Worm (Caenorhabditis elegans) whole organism, young adult: ENCODE data around the gene T27F7.12.

ENCODE experiments used
- C17E4.6 ChIP-seq: fragments of 200-800 bp; sonication (Bioruptor generic); IDR thresholded peaks from 2 replicates; pipeline ENCODE4 v1.3.6; 2022; ENCODE audit warnings: missing genetic modification reagents, missing genetic modification characterization, missing compliant biosample characterization
- F23B12.7 ChIP-seq: sonication (generic microtip); optimal IDR thresholded peaks from 2 replicates; lab custom pipeline; 2017; ENCODE audit warnings: missing genetic modification characterization, mild to moderate bottlenecking, missing compliant biosample characterization, antibody characterized with exemption, moderate library complexity; ENCODE audit not compliant: insufficient read depth
- F52B5.7 ChIP-seq: sonication (generic microtip); optimal IDR thresholded peaks from 2 replicates; lab custom pipeline; 2016; ENCODE audit warnings: mild to moderate bottlenecking, missing genetic modification characterization, missing compliant biosample characterization
- F55B11.4 ChIP-seq: sonication (generic microtip); optimal IDR thresholded peaks from 2 replicates; lab custom pipeline; 2016; ENCODE audit warnings: missing compliant biosample characterization, missing genetic modification characterization, borderline replicate concordance; ENCODE audit not compliant: insufficient read depth
- T07F8.4 ChIP-seq: sonication (generic microtip); optimal IDR thresholded peaks from 2 replicates; lab custom pipeline; 2016; ENCODE audit warnings: mild to moderate bottlenecking, missing genetic modification characterization, moderate library complexity, missing compliant biosample characterization
- Y53F4B.3 ChIP-seq: fragments of 200-800 bp; sonication (Bioruptor generic); IDR thresholded peaks from 2 replicates; pipeline ENCODE4 v1.3.6; 2022; ENCODE audit warnings: missing genetic modification reagents, missing genetic modification characterization, missing compliant biosample characterization
- Y79H2A.3 ChIP-seq: fragments of 200-800 bp; sonication (Bioruptor generic); conservative IDR thresholded peaks from 2 replicates; pipeline ENCODE4 v1.3.6; 2022; ENCODE audit warnings: missing genetic modification reagents, missing genetic modification characterization, missing compliant biosample characterization
- ama-1 ChIP-seq, 3 experiments: fragments of 150-350 bp in 1 of 3; sonication (generic microtip) in 2 of 3; optimal IDR thresholded peaks; 2 replicates each; lab custom pipeline; 2014 to 2018; ENCODE audit warnings: missing biosample characterization in 2 of 3, missing genetic modification characterization in 2 of 3, missing genetic modification reagents in 2 of 3
- aptf-2 ChIP-seq: fragments of 200-800 bp; sonication (Bioruptor generic); conservative IDR thresholded peaks from 2 replicates; pipeline ENCODE4 v1.3.6; 2022; ENCODE audit warnings: missing genetic modification reagents, missing genetic modification characterization, missing compliant biosample characterization
- aptf-3 ChIP-seq: fragments of 200-800 bp; sonication (Bioruptor generic); IDR thresholded peaks from 2 replicates; pipeline ENCODE4 v1.3.6; 2022; ENCODE audit warnings: missing genetic modification characterization, missing compliant biosample characterization
- athp-1 ChIP-seq: sonication (generic microtip); optimal IDR thresholded peaks from 2 replicates; lab custom pipeline; 2017; ENCODE audit warnings: mild to moderate bottlenecking, missing genetic modification characterization, missing compliant biosample characterization
- attf-6 ChIP-seq: fragments of 200-800 bp; sonication (Bioruptor generic); IDR thresholded peaks from 2 replicates; pipeline ENCODE4 v1.3.6; 2022; ENCODE audit warnings: missing genetic modification reagents, missing genetic modification characterization, missing compliant biosample characterization
- bed-1 ChIP-seq: fragments of 200-800 bp; sonication (Bioruptor generic); IDR thresholded peaks from 2 replicates; pipeline ENCODE4 v1.3.6; 2022; ENCODE audit warnings: missing genetic modification reagents, missing genetic modification characterization, missing compliant biosample characterization
- bed-2 ChIP-seq: fragments of 200-800 bp; sonication (Bioruptor generic); IDR thresholded peaks from 2 replicates; pipeline ENCODE4 v1.3.6; 2022; ENCODE audit warnings: missing genetic modification reagents, missing genetic modification characterization, missing compliant biosample characterization
- cebp-1 ChIP-seq, 2 experiments: fragments of 200-800 bp in 1 of 2; sonication (Bioruptor generic) in 1 of 2; sonication (generic microtip) in 1 of 2; IDR thresholded peaks in 1 of 2; optimal IDR thresholded peaks in 1 of 2; 2 replicates each; pipeline versions ENCODE4 v1.3.6 to Lab custom; 2017 to 2022; ENCODE audit warnings: missing compliant biosample characterization in 2 of 2, missing genetic modification characterization in 2 of 2, mild to moderate bottlenecking in 1 of 2, missing genetic modification reagents in 1 of 2, moderate library complexity in 1 of 2
- cebp-2 ChIP-seq: fragments of 200-800 bp; sonication (Bioruptor generic); IDR thresholded peaks from 2 replicates; pipeline ENCODE4 v1.3.6; 2022; ENCODE audit warnings: missing genetic modification characterization, missing compliant biosample characterization
- ceh-40 ChIP-seq: fragments of 200-800 bp; sonication (Bioruptor generic); IDR thresholded peaks from 2 replicates; pipeline ENCODE4 v1.3.6; 2022; ENCODE audit warnings: missing genetic modification characterization, missing compliant biosample characterization
- egl-44 ChIP-seq: fragments of 200-800 bp; sonication (Bioruptor generic); IDR thresholded peaks from 2 replicates; pipeline ENCODE4 v1.3.6; 2022; ENCODE audit warnings: missing genetic modification reagents, missing genetic modification characterization, missing compliant biosample characterization
- fkh-3 ChIP-seq: sonication (generic microtip); optimal IDR thresholded peaks from 2 replicates; lab custom pipeline; 2016; ENCODE audit warnings: mild to moderate bottlenecking, missing genetic modification characterization, missing compliant biosample characterization
- lin-35 ChIP-seq, 3 experiments: fragments of 150-350 bp in 2 of 3; sonication (generic microtip) in 1 of 3; optimal IDR thresholded peaks; 2 replicates each; lab custom pipeline; 2014 to 2018; ENCODE audit warnings: missing biosample characterization in 3 of 3, missing genetic modification characterization in 3 of 3, missing genetic modification reagents in 3 of 3
- lin-40 ChIP-seq: sonication (generic microtip); optimal IDR thresholded peaks from 2 replicates; lab custom pipeline; 2016; ENCODE audit warnings: missing genetic modification characterization, mild to moderate bottlenecking, missing compliant biosample characterization, missing genotype, missing genetic modification reagents
- lsl-1 ChIP-seq: fragments of 200-800 bp; sonication (Bioruptor generic); optimal IDR thresholded peaks from 2 replicates; lab custom pipeline; 2018; ENCODE audit warnings: mild to moderate bottlenecking, missing genetic modification characterization, moderate library complexity, missing compliant biosample characterization
- lsy-27 ChIP-seq: sonication (generic microtip); optimal IDR thresholded peaks from 2 replicates; lab custom pipeline; 2017; ENCODE audit warnings: missing genetic modification characterization, mild to moderate bottlenecking, missing compliant biosample characterization, antibody characterized with exemption, missing genotype, borderline replicate concordance; ENCODE audit not compliant: insufficient read depth
- mxl-1 ChIP-seq: sonication (generic microtip); optimal IDR thresholded peaks from 2 replicates; lab custom pipeline; 2016; ENCODE audit warnings: missing genetic modification characterization, missing compliant biosample characterization
- nhr-179 ChIP-seq: sonication (generic microtip); optimal IDR thresholded peaks from 2 replicates; lab custom pipeline; 2016; ENCODE audit warnings: mild to moderate bottlenecking, missing genetic modification characterization, missing compliant biosample characterization
- nhr-27 ChIP-seq: fragments of 200-800 bp; sonication (Bioruptor generic); optimal IDR thresholded peaks from 2 replicates; lab custom pipeline; 2018; ENCODE audit warnings: mild to moderate bottlenecking, missing genetic modification characterization, moderate library complexity, missing compliant biosample characterization
- pbrm-1 ChIP-seq: fragments of 200-800 bp; sonication (Bioruptor generic); IDR thresholded peaks from 2 replicates; pipeline ENCODE4 v1.3.6; 2022; ENCODE audit warnings: missing genetic modification reagents, missing genetic modification characterization, missing compliant biosample characterization
- pha-4 ChIP-seq: fragments of 150-350 bp; sonication (generic microtip); optimal IDR thresholded peaks from 2 replicates; lab custom pipeline; 2014; ENCODE audit warnings: missing biosample characterization, missing genetic modification reagents, missing genetic modification characterization
- repo-1 ChIP-seq: sonication (generic microtip); optimal IDR thresholded peaks from 2 replicates; lab custom pipeline; 2017; ENCODE audit warnings: mild to moderate bottlenecking, missing genetic modification characterization, missing compliant biosample characterization
- snpc-4 ChIP-seq, 5 experiments: fragments of 150-350 bp in 1 of 5; sonication (generic microtip) in 4 of 5; optimal IDR thresholded peaks; 2 replicates each; lab custom pipeline; 2014 to 2018; ENCODE audit warnings: missing genetic modification characterization in 5 of 5, missing biosample characterization in 3 of 5, antibody characterized with exemption in 2 of 5, mild to moderate bottlenecking in 2 of 5, missing compliant biosample characterization in 2 of 5, missing genotype in 2 of 5, moderate library complexity in 2 of 5, missing genetic modification reagents in 1 of 5
- tbp1 ChIP-seq: fragments of 200-800 bp; sonication (Bioruptor generic); optimal IDR thresholded peaks from 2 replicates; lab custom pipeline; 2018; ENCODE audit warnings: mild to moderate bottlenecking, missing genetic modification characterization, missing compliant biosample characterization
- tlf-1 ChIP-seq: fragments of 200-800 bp; sonication (Bioruptor generic); optimal IDR thresholded peaks from 2 replicates; lab custom pipeline; 2018; ENCODE audit warnings: mild to moderate bottlenecking, missing genetic modification characterization, missing compliant biosample characterization
- xnd-1 ChIP-seq: sonication (generic microtip); optimal IDR thresholded peaks from 2 replicates; lab custom pipeline; 2016; ENCODE audit warnings: missing genotype, missing genetic modification reagents, missing genetic modification characterization, missing compliant biosample characterization
- ztf-26 ChIP-seq: sonication (generic microtip); optimal IDR thresholded peaks from 2 replicates; lab custom pipeline; 2017; ENCODE audit warnings: missing genetic modification characterization, missing compliant biosample characterization
- ztf-28 ChIP-seq: fragments of 200-800 bp; sonication (Bioruptor generic); IDR thresholded peaks from 2 replicates; pipeline ENCODE4 v1.3.6; 2022; ENCODE audit warnings: missing genetic modification reagents, missing genetic modification characterization, missing compliant biosample characterization
- ztf-3 ChIP-seq: fragments of 200-800 bp; sonication (Bioruptor generic); optimal IDR thresholded peaks from 2 replicates; lab custom pipeline; 2018; ENCODE audit warnings: mild to moderate bottlenecking, missing genetic modification characterization, missing compliant biosample characterization

T27F7.12 gene

ce11 chrII:4993530-4994192 is 3.8 kb downstream of the T27F7.12 start, which contains the start of the genes eif-1 and vps-24 (continued):
- TF ChIP-seq pha-4 (tag; lab: Kevin White, UChicago): no peak
- no peak for TF ChIP-seq C17E4.6 (GFP tag; lab: Robert Waterston, UW)
- TF ChIP-seq mxl-1 (tag; lab: Kevin White, UChicago): no peak
- TF ChIP-seq nhr-27 (tag; lab: Kevin White, UChicago): no peak
- no peak; the same call in 1 of the 2 replicates for TF ChIP-seq pbrm-1 (GFP tag; lab: Robert Waterston, UW)
- TF ChIP-seq bed-2 (GFP tag; lab: Robert Waterston, UW): no peak
- no peak for TF ChIP-seq fkh-3 (tag; lab: Kevin White, UChicago)
- no peak for TF ChIP-seq repo-1 (tag; lab: Kevin White, UChicago)
- no peak for TF ChIP-seq ztf-26 (tag; lab: Kevin White, UChicago)
- TF ChIP-seq xnd-1: no peak
- no peak for TF ChIP-seq nhr-179 (tag; lab: Kevin White, UChicago)
- TF ChIP-seq aptf-3 (GFP tag; lab: Robert Waterston, UW): no peak
- no peak for TF ChIP-seq lin-35 (GFP tag; optimal IDR thresholded peaks at IDR 0.05; lab: Kevin White, UChicago)
- no peak for TF ChIP-seq athp-1 (tag; lab: Kevin White, UChicago)
- TF ChIP-seq lsy-27 (tag; lab: Kevin White, UChicago): no peak
- no peak for TF ChIP-seq attf-6 (GFP tag; lab: Robert Waterston, UW)
- no peak for TF ChIP-seq egl-44 (GFP tag; lab: Robert Waterston, UW)
- TF ChIP-seq bed-1 (GFP tag; lab: Robert Waterston, UW): no peak
- no peak for TF ChIP-seq lin-40 (tag; lab: Kevin White, UChicago)
- no peak for TF ChIP-seq F55B11.4 (tag; lab: Kevin White, UChicago)
- TF ChIP-seq F52B5.7 (tag; lab: Kevin White, UChicago): no peak
- TF ChIP-seq Y79H2A.3 (GFP tag; lab: Robert Waterston, UW): no peak
- no peak for TF ChIP-seq tlf-1 (GFP tag; lab: Kevin White, UChicago)
- TF ChIP-seq F23B12.7 (tag; lab: Kevin White, UChicago): peak; percentile 12
- TF ChIP-seq T07F8.4 (tag; lab: Kevin White, UChicago): no peak
- TF ChIP-seq cebp-2 (GFP tag; lab: Robert Waterston, UW): no peak
- TF ChIP-seq Y53F4B.3 (GFP tag; lab: Robert Waterston, UW): no peak
- no peak for TF ChIP-seq tbp1 (GFP tag; lab: Kevin White, UChicago)
- no peak for TF ChIP-seq ama-1 (optimal IDR thresholded peaks at IDR 0.05; lab: Kevin White, UChicago)
- no peak for TF ChIP-seq ama-1 (GFP tag; optimal IDR thresholded peaks at IDR 0.05; lab: Kevin White, UChicago)
- no peak for TF ChIP-seq ceh-40 (GFP tag; lab: Robert Waterston, UW)
- peak; percentile 48 for TF ChIP-seq lsl-1
- no peak for TF ChIP-seq snpc-4 (GFP tag; optimal IDR thresholded peaks at IDR 0.05; lab: Kevin White, UChicago)
- TF ChIP-seq snpc-4 (tag; optimal IDR thresholded peaks at IDR 0.05; lab: Kevin White, UChicago): peak in 2 of 4 experiments; percentile 14
- TF ChIP-seq ztf-3 (GFP tag; lab: Kevin White, UChicago): no peak
- TF ChIP-seq ztf-28 (GFP tag; lab: Robert Waterston, UW): no peak

ce11 chrII:4994939-4995338 is 5.0 kb downstream of the T27F7.12 start, which contains the start of gene rnh-1.0:
rnh-1.0 (plus strand) TSS chrII:4995327.
- TF ChIP-seq cebp-1 (GFP tag; IDR thresholded peaks at IDR 0.05; lab: Robert Waterston, UW) (no peak), cebp-1 (tag; optimal IDR thresholded peaks at IDR 0.05; lab: Kevin White, UChicago) (peak; percentile 37), aptf-2 (no peak)
- TF ChIP-seq, all 124 proteins: peak for 1
